Worm (Caenorhabditis elegans): ENCODE measurements around the gene ZK688.1.
"Not testable (repeated sequence)": the region's sequence is repeated elsewhere in the genome, so short reads cannot be mapped to it uniquely, and the experiment has no call there.

The ZK688.1 gene

DNA sequence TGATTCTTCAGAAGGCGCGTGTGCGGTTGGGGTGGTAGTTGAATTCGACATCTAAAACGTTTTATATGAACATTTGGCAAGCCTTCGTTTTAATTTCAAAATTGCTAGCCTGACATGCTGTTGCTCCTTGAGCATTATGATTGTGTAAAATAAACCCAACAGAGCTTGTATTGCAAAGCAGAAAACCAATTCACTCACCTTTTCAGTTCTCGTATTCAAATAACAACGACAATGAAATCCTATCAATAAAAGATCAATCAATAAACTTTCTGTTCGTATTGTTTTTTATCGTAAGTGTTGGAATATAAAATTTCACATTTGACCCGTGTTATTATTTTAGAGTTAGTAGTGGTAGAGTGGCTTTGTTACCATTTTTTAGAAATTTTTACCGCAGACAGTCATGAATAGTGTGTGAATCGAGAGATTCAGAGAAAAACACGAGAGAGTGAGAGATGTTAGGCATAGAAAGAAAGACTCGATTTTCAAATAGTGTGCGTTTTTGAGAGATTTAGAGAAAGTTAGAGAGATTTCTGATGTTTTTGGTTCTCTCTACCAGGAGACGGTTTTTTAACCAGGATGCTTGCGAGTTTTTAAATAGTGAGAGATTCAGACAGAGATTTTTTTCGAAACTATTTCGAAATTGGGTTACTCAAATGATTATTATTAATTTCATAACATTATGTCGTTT is 49.7 kb downstream of the ZK688.1 start, which contains the start of gene F54H12.10:
TSS of gene F54H12.10 (minus strand) at position 51 of the 688 bp plus-strand sequence.
- not testable (repeated sequence) for TF ChIP-seq sma-3 (GFP tag; optimal IDR thresholded peaks at IDR 0.05); ztf-4 (tag; optimal IDR thresholded peaks at IDR 0.05); elt-3 (tag; optimal IDR thresholded peaks at IDR 0.05)

All from whole organism, L2 larva.